Fruit fly (Drosophila melanogaster) whole organism, embryonic: ENCODE results near the gene natalisin.
A peak's percentile ranks its signal among the peaks of the same experiment; 100 is the strongest.

Source experiments
- Adf1 ChIP-seq: fragments of 200-800 bp; sonication (Bioruptor generic); IDR thresholded peaks from 2 replicates; pipeline ENCODE4 v1.3.6; 2022; ENCODE audit warnings: missing biosample characterization, missing genetic modification characterization
- Antp ChIP-seq: fragments of 200-800 bp; sonication (Bioruptor generic); optimal IDR thresholded peaks from 3 replicates; lab custom pipeline; 2016; ENCODE audit warnings: missing biosample characterization, missing genetic modification characterization
- Atf6 ChIP-seq: fragments of 200-800 bp; sonication (Bioruptor generic); IDR thresholded peaks from 2 replicates; pipeline ENCODE4 v1.3.6; 2022; ENCODE audit warnings: missing biosample characterization, missing genetic modification characterization
- Bgb ChIP-seq: fragments of 200-800 bp; sonication (Bioruptor generic); IDR thresholded peaks from 2 replicates; pipeline ENCODE4 v1.3.6; 2022; ENCODE audit warnings: missing biosample characterization, missing genetic modification characterization; ENCODE audit not compliant: partially characterized antibody
- CG10543 ChIP-seq: fragments of 200-800 bp; sonication (Bioruptor generic); optimal IDR thresholded peaks from 3 replicates; lab custom pipeline; 2017; ENCODE audit warnings: missing biosample characterization, mild to moderate bottlenecking, missing genetic modification characterization, moderate library complexity
- CG13624 ChIP-seq: fragments of 200-800 bp; sonication (Bioruptor generic); optimal IDR thresholded peaks from 2 replicates; lab custom pipeline; 2016; ENCODE audit warnings: missing biosample characterization, missing genetic modification characterization
- CG18011 ChIP-seq: fragments of 200-800 bp; sonication (Bioruptor generic); optimal IDR thresholded peaks from 2 replicates; lab custom pipeline; 2017; ENCODE audit warnings: missing biosample characterization, missing genetic modification characterization, mild to moderate bottlenecking, moderate library complexity, missing genotype
- CG18476 ChIP-seq: fragments of 200-800 bp; sonication (Bioruptor generic); optimal IDR thresholded peaks from 2 replicates; lab custom pipeline; 2016; ENCODE audit warnings: missing biosample characterization, mild to moderate bottlenecking, missing genetic modification characterization
- CG2120 ChIP-seq: fragments of 200-800 bp; sonication (Bioruptor generic); optimal IDR thresholded peaks from 3 replicates; lab custom pipeline; 2016; ENCODE audit warnings: missing biosample characterization, missing genetic modification characterization
- CG2199 ChIP-seq: fragments of 200-800 bp; sonication (Bioruptor generic); IDR thresholded peaks from 3 replicates; pipeline ENCODE4 v1.3.6; 2022; ENCODE audit warnings: missing biosample characterization, missing genetic modification characterization
- CG34224 ChIP-seq: fragments of 200-800 bp; sonication (Bioruptor generic); IDR thresholded peaks from 3 replicates; pipeline ENCODE4 v1.3.6; 2022; ENCODE audit warnings: missing biosample characterization, missing genetic modification characterization; ENCODE audit not compliant: partially characterized antibody
- CG42726 ChIP-seq: fragments of 200-800 bp; sonication (Bioruptor generic); IDR thresholded peaks from 2 replicates; pipeline ENCODE4 v1.3.6; 2022; ENCODE audit warnings: missing biosample characterization, missing genetic modification characterization; ENCODE audit not compliant: partially characterized antibody
- CG4360 ChIP-seq: fragments of 200-800 bp; sonication (Bioruptor generic); IDR thresholded peaks from 2 replicates; pipeline ENCODE4 v1.3.6; 2022; ENCODE audit warnings: missing biosample characterization, missing genetic modification characterization
- CG6175 ChIP-seq: fragments of 200-800 bp; sonication (Bioruptor generic); IDR thresholded peaks from 3 replicates; pipeline ENCODE4 v1.3.6; 2022; ENCODE audit warnings: missing biosample characterization, missing genetic modification characterization
- CG9609 ChIP-seq: fragments of 200-800 bp; sonication (Bioruptor generic); optimal IDR thresholded peaks from 3 replicates; lab custom pipeline; 2016; ENCODE audit warnings: missing biosample characterization, missing genetic modification characterization
- Dbx ChIP-seq: fragments of 200-800 bp; sonication (Bioruptor generic); IDR thresholded peaks from 3 replicates; pipeline ENCODE4 v1.3.6; 2022; ENCODE audit warnings: missing biosample characterization, missing genetic modification characterization
- Deaf1 ChIP-seq: fragments of 200-800 bp; optimal IDR thresholded peaks from 3 replicates; lab custom pipeline; 2019; ENCODE audit warnings: missing biosample characterization, mild to moderate bottlenecking, missing genetic modification characterization, moderate library complexity
- HLH4C ChIP-seq: fragments of 200-800 bp; sonication (Bioruptor generic); IDR thresholded peaks from 3 replicates; pipeline ENCODE4 v1.3.6; 2022; ENCODE audit warnings: missing biosample characterization, missing genetic modification characterization; ENCODE audit not compliant: partially characterized antibody
- HmgZ ChIP-seq: fragments of 200-800 bp; sonication (Bioruptor generic); optimal IDR thresholded peaks from 2 replicates; lab custom pipeline; 2018; ENCODE audit warnings: missing biosample characterization, mild to moderate bottlenecking, missing genetic modification characterization
- NK7.1 ChIP-seq: fragments of 200-800 bp; sonication (Bioruptor generic); optimal IDR thresholded peaks from 3 replicates; lab custom pipeline; 2016; ENCODE audit warnings: missing biosample characterization, missing genetic modification characterization
- Opbp ChIP-seq: fragments of 200-800 bp; sonication (Bioruptor generic); IDR thresholded peaks from 3 replicates; pipeline ENCODE4 v1.3.6; 2022; ENCODE audit warnings: missing biosample characterization, missing genetic modification characterization; ENCODE audit not compliant: partially characterized antibody
- abd-A ChIP-seq: fragments of 200-800 bp; sonication (Bioruptor generic); optimal IDR thresholded peaks from 3 replicates; lab custom pipeline; 2019; ENCODE audit warnings: missing biosample characterization, mild to moderate bottlenecking, missing genetic modification characterization, moderate library complexity
- amos ChIP-seq: fragments of 200-800 bp; sonication (Bioruptor generic); IDR thresholded peaks from 2 replicates; pipeline ENCODE4 v1.3.6; 2022; ENCODE audit warnings: missing biosample characterization, missing genetic modification characterization; ENCODE audit not compliant: partially characterized antibody
- bbx ChIP-seq: fragments of 200-800 bp; sonication (Bioruptor generic); IDR thresholded peaks from 2 replicates; pipeline ENCODE4 v1.3.6; 2022; ENCODE audit warnings: missing biosample characterization, missing genetic modification characterization; ENCODE audit not compliant: partially characterized antibody
- cg ChIP-seq: fragments of 200-800 bp; sonication (Bioruptor generic); optimal IDR thresholded peaks from 3 replicates; lab custom pipeline; 2019; ENCODE audit warnings: missing biosample characterization, mild to moderate bottlenecking, missing genetic modification characterization, moderate library complexity
- chm ChIP-seq: fragments of 200-800 bp; sonication (Bioruptor generic); IDR thresholded peaks from 2 replicates; pipeline ENCODE4 v1.3.6; 2022; ENCODE audit warnings: missing biosample characterization, missing genetic modification characterization
- ci ChIP-seq: fragments of 200-800 bp; sonication (Bioruptor generic); IDR thresholded peaks from 3 replicates; pipeline ENCODE4 v1.3.6; 2022; ENCODE audit warnings: missing biosample characterization, missing genetic modification characterization
- fu2 ChIP-seq: fragments of 200-800 bp; sonication (Bioruptor generic); optimal IDR thresholded peaks from 2 replicates; lab custom pipeline; 2016; ENCODE audit warnings: missing biosample characterization, missing genetic modification characterization
- gsb-n ChIP-seq: fragments of 200-800 bp; sonication (Bioruptor generic); optimal IDR thresholded peaks from 3 replicates; lab custom pipeline; 2018; ENCODE audit warnings: missing biosample characterization, mild to moderate bottlenecking, missing genetic modification characterization
- inv ChIP-seq: fragments of 200-800 bp; sonication (Bioruptor generic); IDR thresholded peaks from 2 replicates; pipeline ENCODE4 v1.3.6; 2022; ENCODE audit warnings: missing biosample characterization, missing genetic modification characterization; ENCODE audit not compliant: partially characterized antibody
- kah ChIP-seq: fragments of 200-800 bp; sonication (Bioruptor generic); optimal IDR thresholded peaks from 2 replicates; lab custom pipeline; 2018; ENCODE audit warnings: missing biosample characterization, mild to moderate bottlenecking, missing genetic modification characterization
- mirr ChIP-seq: fragments of 200-800 bp; sonication (Bioruptor generic); optimal IDR thresholded peaks from 3 replicates; lab custom pipeline; 2018; ENCODE audit warnings: missing biosample characterization, mild to moderate bottlenecking, missing genetic modification characterization
- nom ChIP-seq: fragments of 200-800 bp; sonication (Bioruptor generic); optimal IDR thresholded peaks from 2 replicates; lab custom pipeline; 2017; ENCODE audit warnings: missing biosample characterization, missing genetic modification characterization, mild to moderate bottlenecking, moderate library complexity, missing genetic modification reagents
- pb ChIP-seq: fragments of 200-800 bp; sonication (Bioruptor generic); optimal IDR thresholded peaks from 3 replicates; lab custom pipeline; 2016; ENCODE audit warnings: missing biosample characterization, missing genetic modification characterization
- pho ChIP-seq: fragments of 200-800 bp; sonication (Bioruptor generic); optimal IDR thresholded peaks from 2 replicates; lab custom pipeline; 2016; ENCODE audit warnings: missing biosample characterization, missing genetic modification characterization
- repo ChIP-seq: fragments of 200-800 bp; sonication (Bioruptor generic); optimal IDR thresholded peaks from 2 replicates; lab custom pipeline; 2016; ENCODE audit warnings: missing biosample characterization, missing genetic modification characterization
- rib ChIP-seq: fragments of 200-800 bp; sonication (Bioruptor generic); IDR thresholded peaks from 2 replicates; pipeline ENCODE4 v1.3.6; 2022; ENCODE audit warnings: missing biosample characterization, missing genetic modification characterization
- row ChIP-seq: fragments of 200-800 bp; sonication (Bioruptor generic); IDR thresholded peaks from 3 replicates; pipeline ENCODE4 v1.3.6; 2022; ENCODE audit warnings: missing biosample characterization, missing genetic modification characterization
- sens ChIP-seq: fragments of 200-800 bp; sonication (Bioruptor generic); peaks from one replicate; lab custom pipeline; 2016; ENCODE audit warnings: missing biosample characterization, missing genetic modification characterization
- sens-2 ChIP-seq: fragments of 200-800 bp; sonication (Bioruptor generic); IDR thresholded peaks from 2 replicates; pipeline ENCODE4 v1.3.6; 2022; ENCODE audit warnings: missing biosample characterization, missing genetic modification characterization
- slbo ChIP-seq: fragments of 200-800 bp; sonication (Bioruptor generic); IDR thresholded peaks from 2 replicates; pipeline ENCODE4 v1.3.6; 2022; ENCODE audit warnings: missing biosample characterization, missing genetic modification characterization
- slp2 ChIP-seq: fragments of 200-800 bp; sonication (Bioruptor generic); optimal IDR thresholded peaks from 2 replicates; lab custom pipeline; 2016; ENCODE audit warnings: missing biosample characterization, missing genetic modification characterization
- sna ChIP-seq: fragments of 200-800 bp; sonication (Bioruptor generic); IDR thresholded peaks from 2 replicates; pipeline ENCODE4 v1.3.6; 2022; ENCODE audit warnings: missing biosample characterization, missing genetic modification characterization; ENCODE audit not compliant: partially characterized antibody
- sqz ChIP-seq: fragments of 200-800 bp; sonication (Bioruptor generic); optimal IDR thresholded peaks from 3 replicates; lab custom pipeline; 2018; ENCODE audit warnings: missing biosample characterization, mild to moderate bottlenecking, missing genetic modification characterization
- wdn ChIP-seq: fragments of 200-800 bp; sonication (Bioruptor generic); IDR thresholded peaks from 2 replicates; pipeline ENCODE4 v1.3.6; 2022; ENCODE audit warnings: missing biosample characterization, missing genetic modification characterization
- zfh1 ChIP-seq: fragments of 200-800 bp; sonication (Bioruptor generic); IDR thresholded peaks from 3 replicates; pipeline ENCODE4 v1.3.6; 2022; ENCODE audit warnings: missing biosample characterization, missing genetic modification characterization

The natalisin gene

DNA sequence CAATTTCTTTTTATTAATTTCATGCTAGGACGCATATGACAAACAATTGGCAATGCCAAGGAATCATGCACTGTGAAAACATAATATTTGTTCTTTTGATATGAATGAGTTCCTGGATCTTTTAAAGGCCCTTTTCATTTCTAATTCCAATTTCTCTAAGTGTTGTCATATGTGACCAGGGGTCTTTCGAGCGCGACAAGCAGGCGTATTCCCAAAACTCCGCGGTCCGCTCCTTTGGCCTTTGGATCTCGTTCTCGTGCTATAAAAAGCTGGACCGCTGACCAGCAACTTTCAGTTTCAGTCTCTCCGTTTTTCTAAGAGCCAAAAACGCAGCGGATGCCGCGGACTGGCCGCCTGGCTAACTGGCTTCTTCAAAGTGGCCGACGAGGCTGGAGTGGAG, at the start of gene natalisin:
Gene natalisin, plus strand, starts transcription at position 301 of the 400 bp plus-strand sequence.
- TF ChIP-seq pb (GFP tag; lab: Kevin White, UChicago) (no peak), sens (GFP tag; lab: Kevin White, UChicago) (peak; percentile 16)

DNA sequence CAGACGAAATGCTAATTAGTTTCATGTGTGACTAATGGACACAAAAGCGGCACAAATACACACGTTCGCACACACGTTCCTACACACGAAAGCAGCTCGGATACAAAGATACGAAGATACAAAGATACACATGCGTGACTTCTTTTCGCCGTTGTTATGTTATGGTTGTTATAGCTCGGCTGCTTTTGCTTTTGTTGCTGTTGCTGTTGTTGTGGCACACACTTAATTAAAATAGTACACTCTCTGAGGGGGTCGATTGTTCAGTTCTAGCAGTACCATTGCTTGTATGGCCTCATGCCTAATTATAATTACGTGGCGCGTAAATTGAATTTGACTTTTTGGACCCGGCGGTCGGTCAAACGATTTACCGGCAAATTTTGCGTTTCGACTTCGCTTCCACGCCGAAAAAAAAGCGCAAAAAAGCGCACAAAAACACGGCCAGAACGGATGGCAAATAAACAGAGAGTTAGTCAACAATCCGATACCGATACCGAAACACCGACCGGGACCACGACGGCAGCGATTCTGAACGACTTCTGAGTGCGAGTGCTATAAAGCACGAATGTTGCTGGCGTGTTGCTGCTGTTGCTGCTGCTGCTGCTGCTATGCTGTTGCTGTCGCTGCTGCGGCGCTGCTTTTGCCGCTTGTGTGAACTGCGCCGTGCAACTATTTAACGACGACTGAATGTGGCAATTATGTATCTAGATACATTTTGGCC, 48.8 kb upstream of the natalisin start:
- TF ChIP-seq row (GFP tag; lab: Robert Waterston, UW) (peak; percentile 15; the same call in 1 of the 3 replicates), CG34224 (GFP tag; lab: Robert Waterston, UW) (peak; percentile 24; the same call in 1 of the 3 replicates), slp2 (GFP tag; lab: Kevin White, UChicago) (no peak), cg (GFP tag; lab: Kevin White, UChicago) (peak; percentile 46), sens-2 (GFP tag; lab: Robert Waterston, UW) (0 out of 2 replicates have a peak, but pooled peaks have one; percentile 9), pho (GFP tag; lab: Kevin White, UChicago) (peak; percentile 4), CG6175 (GFP tag; lab: Robert Waterston, UW) (peak; percentile 81), chm (GFP tag; lab: Robert Waterston, UW) (peak; percentile 68), Dbx (GFP tag; lab: Robert Waterston, UW) (peak; percentile 59; the same call in 2 of the 3 replicates), CG18476 (GFP tag; lab: Kevin White, UChicago) (peak; percentile 72), CG2120 (peak; percentile 19), Deaf1 (peak; percentile 80), Bgb (GFP tag; lab: Robert Waterston, UW) (peak; percentile 43; the same call in 1 of the 2 replicates), wdn (GFP tag; lab: Robert Waterston, UW) (0 out of 2 replicates have a peak, but pooled peaks have one; percentile 15), HLH4C (peak; percentile 45; the same call in 1 of the 3 replicates), sna (GFP tag; lab: Robert Waterston, UW) (0 out of 2 replicates have a peak, but pooled peaks have one; percentile 42), rib (GFP tag; lab: Robert Waterston, UW) (peak; percentile 50; the same call in 1 of the 2 replicates), CG9609 (GFP tag; lab: Kevin White, UChicago) (no peak), bbx (GFP tag; lab: Robert Waterston, UW) (peak; percentile 39; the same call in 1 of the 2 replicates), inv (GFP tag; lab: Robert Waterston, UW) (0 out of 2 replicates have a peak, but pooled peaks have one; percentile 11), kah (GFP tag; lab: Kevin White, UChicago) (no peak), mirr (GFP tag; lab: Kevin White, UChicago) (no peak), CG10543 (GFP tag; lab: Kevin White, UChicago) (peak; percentile 3), Adf1 (GFP tag; lab: Robert Waterston, UW) (peak; percentile 91), CG42726 (GFP tag; lab: Robert Waterston, UW) (peak; percentile 59; the same call in 1 of the 2 replicates), CG18011 (GFP tag; lab: Kevin White, UChicago) (no peak), CG13624 (GFP tag; lab: Kevin White, UChicago) (peak; percentile 24), nom (peak; percentile 5), zfh1 (GFP tag; lab: Robert Waterston, UW) (0 out of 3 replicates have a peak, but pooled peaks have one; percentile 17), repo (GFP tag; lab: Kevin White, UChicago) (no peak), ci (GFP tag; lab: Robert Waterston, UW) (peak; percentile 65; the same call in 2 of the 3 replicates), abd-A (peak; percentile 1), gsb-n (tag; lab: Kevin White, UChicago) (peak; percentile 69), Antp (GFP tag; lab: Kevin White, UChicago) (peak; percentile 14), NK7.1 (GFP tag; lab: Kevin White, UChicago) (peak; percentile 8), sqz (GFP tag; lab: Kevin White, UChicago) (no peak), fu2 (GFP tag; lab: Kevin White, UChicago) (no peak), amos (peak; percentile 25; the same call in 1 of the 2 replicates), CG4360 (GFP tag; lab: Robert Waterston, UW) (peak; percentile 75), Atf6 (GFP tag; lab: Robert Waterston, UW) (peak; percentile 48), CG2199 (GFP tag; lab: Robert Waterston, UW) (peak; percentile 42), Opbp (GFP tag; lab: Robert Waterston, UW) (0 out of 3 replicates have a peak, but pooled peaks have one; percentile 11), HmgZ (tag; lab: Kevin White, UChicago) (peak; percentile 18), slbo (peak; percentile 39; the same call in 1 of the 2 replicates)
